Fruit fly (Drosophila melanogaster): ENCODE results near the gene Hacd1.

DNA sequence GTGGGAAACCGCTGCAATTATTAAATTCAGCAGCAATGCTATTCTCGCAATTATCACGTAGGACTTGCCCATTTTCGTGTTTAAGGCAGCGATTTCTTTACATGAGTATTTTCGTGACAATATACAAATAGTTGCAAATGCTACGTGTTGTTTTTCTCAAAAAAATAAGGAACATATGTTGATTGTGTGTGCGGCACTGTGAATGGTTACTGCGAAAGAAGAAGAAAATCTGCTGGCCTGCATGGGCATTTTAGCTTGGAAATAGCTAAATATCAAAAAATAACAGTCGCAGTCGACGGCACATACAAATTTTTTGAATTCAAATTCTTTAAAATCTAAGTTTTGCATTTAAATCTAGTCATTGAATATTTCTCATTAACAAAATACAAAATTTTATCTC is 38.4 kb upstream of the Hacd1 start, which contains the start of gene CG6766:
- TF ChIP-seq esn (GFP tag; optimal IDR thresholded peaks at IDR 0.05): no peak
- no peak for TF ChIP-seq Lpt (GFP tag; optimal IDR thresholded peaks at IDR 0.05)
- no peak for TF ChIP-seq CG9139 (GFP tag; optimal IDR thresholded peaks at IDR 0.05)
- TF ChIP-seq CG11762 (GFP tag; optimal IDR thresholded peaks at IDR 0.05; ENCODE audit: insufficient read depth): no peak
- TF ChIP-seq fkh (GFP tag; optimal IDR thresholded peaks at IDR 0.05): no peak
- no peak for TF ChIP-seq CG16779 (tag; optimal IDR thresholded peaks at IDR 0.05)
- no peak for TF ChIP-seq Ets21C (GFP tag; optimal IDR thresholded peaks at IDR 0.05)
- no peak for TF ChIP-seq CG31627 (GFP tag; optimal IDR thresholded peaks at IDR 0.05)
- no peak for TF ChIP-seq ss (GFP tag; optimal IDR thresholded peaks at IDR 0.05)
- no peak for TF ChIP-seq CG11294 (GFP tag; IDR thresholded peaks at IDR 0.05)
- no peak for TF ChIP-seq Gug (GFP tag; IDR thresholded peaks at IDR 0.05)
- TF ChIP-seq salr (GFP tag; optimal IDR thresholded peaks at IDR 0.05): no peak
- TF ChIP-seq lz (GFP tag; optimal IDR thresholded peaks at IDR 0.05): no peak

Measured in whole organism, prepupa.